Worm (Caenorhabditis elegans): ENCODE measurements around the gene C49F5.7.

Gene C49F5.7

ce11 chrX:12021446-12021845 is 26.9 kb downstream of the C49F5.7 start:
- TF ChIP-seq unc-39 (tag; optimal IDR thresholded peaks at IDR 0.05) (no peak), nhr-67 (tag; optimal IDR thresholded peaks at IDR 0.05) (no peak), elt-2 (tag; optimal IDR thresholded peaks at IDR 0.05) (no peak), nhr-23 (tag; optimal IDR thresholded peaks at IDR 0.05) (no peak)

DNA sequence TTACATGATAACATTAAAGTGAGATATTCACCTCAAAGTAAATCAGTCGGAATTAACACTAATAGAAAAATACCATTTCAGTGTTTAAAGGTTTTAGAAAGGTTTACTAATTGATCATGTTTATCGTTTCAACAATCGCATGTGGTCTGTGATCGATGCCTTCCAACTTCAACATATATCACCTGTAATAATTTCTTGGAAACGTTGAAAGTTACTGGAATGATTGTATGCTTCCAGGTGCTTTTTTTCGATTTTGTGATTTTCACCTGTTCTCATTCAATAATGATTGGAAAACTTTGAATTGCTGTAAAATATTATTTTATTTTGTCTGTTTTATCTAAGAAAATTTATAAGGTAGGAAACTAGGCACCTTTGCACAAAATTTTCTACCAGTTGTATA is 27.9 kb downstream of the C49F5.7 start:
- TF ChIP-seq jun-1 (tag; optimal IDR thresholded peaks at IDR 0.05) (no peak), eor-1 (tag; optimal IDR thresholded peaks at IDR 0.05) (no peak), fkh-10 (GFP tag; optimal IDR thresholded peaks at IDR 0.05) (no peak), lin-15B (tag; optimal IDR thresholded peaks at IDR 0.05) (no peak), zag-1 (tag; optimal IDR thresholded peaks at IDR 0.05) (no peak), pqm-1 (tag; optimal IDR thresholded peaks at IDR 0.05) (no peak), nhr-237 (tag; optimal IDR thresholded peaks at IDR 0.05) (no peak), fos-1 (tag; optimal IDR thresholded peaks at IDR 0.05) (no peak)

- TF ChIP-seq jun-1 (tag; optimal IDR thresholded peaks at IDR 0.05) (no peak), ztf-4 (tag; optimal IDR thresholded peaks at IDR 0.05) (no peak), mdl-1 (tag; optimal IDR thresholded peaks at IDR 0.05) (no peak), fkh-2 (tag; optimal IDR thresholded peaks at IDR 0.05) (no peak), nhr-76 (tag; optimal IDR thresholded peaks at IDR 0.05) (no peak), aly-2 (tag; optimal IDR thresholded peaks at IDR 0.05) (no peak), daf-12 (tag; optimal IDR thresholded peaks at IDR 0.05) (no peak), nhr-25 (tag; optimal IDR thresholded peaks at IDR 0.05) (no peak), lsy-12 (tag; optimal IDR thresholded peaks at IDR 0.05) (no peak), ZK546.5 (tag; optimal IDR thresholded peaks at IDR 0.05) (no peak), zag-1 (tag; optimal IDR thresholded peaks at IDR 0.05) (no peak), nfya-1 (tag; optimal IDR thresholded peaks at IDR 0.05; ENCODE audit: insufficient read depth) (no peak)
Observed at ce11 chrX:12025070-12025789, 30.6 kb downstream of the C49F5.7 start, which contains the start of gene B0198.2. B0198.2 (plus strand) TSS chrX:12025739.

ce11 chrX:12033937-12034336 is 39.4 kb downstream of the C49F5.7 start, which contains the start of gene tsp-20:
tsp-20 (minus strand) TSS chrX:12034037.
- TF ChIP-seq unc-62 (GFP tag; optimal IDR thresholded peaks at IDR 0.05) (no peak), nhr-23 (tag; optimal IDR thresholded peaks at IDR 0.05) (no peak), fos-1 (tag; optimal IDR thresholded peaks at IDR 0.05) (no peak), ceh-28 (tag; optimal IDR thresholded peaks at IDR 0.05) (no peak), aly-2 (tag; optimal IDR thresholded peaks at IDR 0.05) (no peak), nhr-67 (tag; optimal IDR thresholded peaks at IDR 0.05) (no peak), lin-39 (tag; optimal IDR thresholded peaks at IDR 0.05) (no peak), lin-15B (tag; optimal IDR thresholded peaks at IDR 0.05) (no peak), ZK546.5 (tag; optimal IDR thresholded peaks at IDR 0.05) (no peak), elt-1 (tag; optimal IDR thresholded peaks at IDR 0.05) (no peak), mml-1 (tag; optimal IDR thresholded peaks at IDR 0.05) (no peak), unc-39 (tag; optimal IDR thresholded peaks at IDR 0.05) (no peak), pqm-1 (tag; optimal IDR thresholded peaks at IDR 0.05) (no peak), tbx-2 (tag; optimal IDR thresholded peaks at IDR 0.05) (no peak), egl-5 (tag; optimal IDR thresholded peaks at IDR 0.05) (no peak)

DNA sequence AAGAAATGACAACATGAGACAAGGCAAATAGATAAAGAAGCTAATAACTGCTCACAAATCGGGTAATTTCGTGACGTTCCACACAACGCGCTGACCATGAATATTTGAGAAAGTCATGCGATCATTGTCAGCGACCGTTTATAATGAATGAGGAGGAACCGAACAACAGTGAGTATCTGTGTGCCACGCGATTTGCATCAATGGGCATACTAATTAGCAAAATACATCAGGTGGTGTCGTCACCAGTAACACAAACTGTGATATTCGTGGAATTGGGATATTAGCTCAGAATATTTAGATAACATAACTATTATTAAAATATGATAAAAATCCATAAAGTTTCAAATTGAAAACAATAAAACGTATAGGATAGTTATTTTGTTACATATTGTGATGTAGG is 40.1 kb downstream of the C49F5.7 start:
- no peak for TF ChIP-seq nhr-23 (tag; optimal IDR thresholded peaks at IDR 0.05)
- no peak for TF ChIP-seq nhr-11 (tag; optimal IDR thresholded peaks at IDR 0.05)
- no peak for TF ChIP-seq snpc-4 (tag; optimal IDR thresholded peaks at IDR 0.05)
- TF ChIP-seq mml-1 (tag; optimal IDR thresholded peaks at IDR 0.05) = no peak
- no peak for TF ChIP-seq skn-1 (tag; optimal IDR thresholded peaks at IDR 0.05)
- no peak for TF ChIP-seq daf-12 (tag; optimal IDR thresholded peaks at IDR 0.05)
- no peak for TF ChIP-seq nhr-12 (tag; optimal IDR thresholded peaks at IDR 0.05)
- no peak for TF ChIP-seq nhr-76 (tag; optimal IDR thresholded peaks at IDR 0.05)

Measured in whole organism, L3 larva.